Fruit fly (Drosophila melanogaster) whole organism: ENCODE measurements around the gene CG6236.

ENCODE experiments used
- CG8478 ChIP-seq: fragments of >200 bp; optimal IDR thresholded peaks from 2 replicates; lab custom pipeline; 2018; ENCODE audit warnings: inconsistent platforms
- Dll ChIP-seq: fragments of >200 bp; optimal IDR thresholded peaks from 2 replicates; lab custom pipeline; 2017

dm6 chr3R:15316326-15316725 is 11.7 kb downstream of the CG6236 start, which contains the start of gene CG14866:
- TF ChIP-seq Dll (lab: Kevin White, UChicago) (no peak), CG8478 (lab: Kevin White, UChicago) (no peak)
